Fruit fly (Drosophila melanogaster) whole organism, embryonic: Measurements from ENCODE around the gene prd1.

Source experiments
- C15 ChIP-seq: fragments of 200-800 bp; sonication (Bioruptor generic); IDR thresholded peaks from 3 replicates; pipeline ENCODE4 v1.3.6; 2022; ENCODE audit warnings: missing biosample characterization, missing genetic modification characterization
- CG10959 ChIP-seq: fragments of 200-800 bp; sonication (Bioruptor generic); IDR thresholded peaks from 2 replicates; pipeline ENCODE4 v1.3.6; 2022; ENCODE audit warnings: missing biosample characterization, missing genetic modification characterization
- CG12155 ChIP-seq: fragments of 200-800 bp; sonication (Bioruptor generic); optimal IDR thresholded peaks from 3 replicates; lab custom pipeline; 2016; ENCODE audit warnings: missing biosample characterization, missing genetic modification characterization
- CG12236 ChIP-seq: fragments of 200-800 bp; sonication (Bioruptor generic); optimal IDR thresholded peaks from 2 replicates; lab custom pipeline; 2016; ENCODE audit warnings: missing biosample characterization, missing genetic modification characterization
- CG12659 ChIP-seq: fragments of 200-800 bp; sonication (Bioruptor generic); optimal IDR thresholded peaks from 3 replicates; lab custom pipeline; 2017; ENCODE audit warnings: mild to moderate bottlenecking, missing biosample characterization, missing genetic modification reagents, missing genetic modification characterization
- CG13894 ChIP-seq: fragments of 200-800 bp; sonication (Bioruptor generic); optimal IDR thresholded peaks from 3 replicates; lab custom pipeline; 2018; ENCODE audit warnings: missing biosample characterization, mild to moderate bottlenecking, missing genetic modification characterization, moderate library complexity
- CG14441 ChIP-seq: fragments of 200-800 bp; sonication (Bioruptor generic); IDR thresholded peaks from 2 replicates; pipeline ENCODE4 v1.3.6; 2022; ENCODE audit warnings: missing biosample characterization, missing genetic modification characterization
- CG14710 ChIP-seq: fragments of 200-800 bp; sonication (Bioruptor generic); optimal IDR thresholded peaks from 3 replicates; lab custom pipeline; 2019; ENCODE audit warnings: missing biosample characterization, mild to moderate bottlenecking, missing genetic modification characterization, moderate library complexity
- CG16779 ChIP-seq: fragments of 200-800 bp; sonication (Bioruptor generic); IDR thresholded peaks from 2 replicates; pipeline ENCODE4 v1.3.6; 2022; ENCODE audit warnings: missing biosample characterization, missing genetic modification characterization
- CG17359 ChIP-seq: fragments of 200-800 bp; sonication (Bioruptor generic); optimal IDR thresholded peaks from 3 replicates; lab custom pipeline; 2018; ENCODE audit warnings: missing biosample characterization, mild to moderate bottlenecking, missing genetic modification characterization, moderate library complexity
- CG17385 ChIP-seq: fragments of 200-800 bp; sonication (Bioruptor generic); optimal IDR thresholded peaks from 3 replicates; lab custom pipeline; 2018; ENCODE audit warnings: missing biosample characterization, mild to moderate bottlenecking, missing genetic modification characterization
- CG18599 ChIP-seq: fragments of 200-800 bp; sonication (Bioruptor generic); optimal IDR thresholded peaks from 3 replicates; lab custom pipeline; 2017; ENCODE audit warnings: missing biosample characterization, missing genetic modification characterization, mild to moderate bottlenecking, moderate library complexity, missing genetic modification reagents
- CG2202 ChIP-seq: fragments of 200-800 bp; sonication (Bioruptor generic); optimal IDR thresholded peaks from 2 replicates; lab custom pipeline; 2018; ENCODE audit warnings: missing biosample characterization, mild to moderate bottlenecking, missing genetic modification characterization
- CG30020 ChIP-seq: fragments of 200-800 bp; optimal IDR thresholded peaks from 2 replicates; lab custom pipeline; 2019; ENCODE audit warnings: missing biosample characterization, mild to moderate bottlenecking, missing genetic modification characterization, moderate library complexity
- CG34376 ChIP-seq: fragments of 200-800 bp; sonication (Bioruptor generic); optimal IDR thresholded peaks from 2 replicates; lab custom pipeline; 2018; ENCODE audit warnings: missing biosample characterization, mild to moderate bottlenecking, missing genetic modification characterization
- CG3847 ChIP-seq: fragments of 200-800 bp; sonication (Bioruptor generic); IDR thresholded peaks from 2 replicates; pipeline ENCODE4 v1.3.6; 2022; ENCODE audit warnings: missing biosample characterization, missing genetic modification characterization
- CG4328 ChIP-seq: fragments of 200-800 bp; sonication (Bioruptor generic); optimal IDR thresholded peaks from 3 replicates; lab custom pipeline; 2017; ENCODE audit warnings: missing biosample characterization, missing genetic modification reagents, missing genetic modification characterization
- CG6254 ChIP-seq: fragments of 200-800 bp; sonication (Bioruptor generic); optimal IDR thresholded peaks from 3 replicates; lab custom pipeline; 2017; ENCODE audit warnings: mild to moderate bottlenecking, missing biosample characterization, missing genetic modification reagents, missing genetic modification characterization
- CG7839 ChIP-seq: fragments of 200-800 bp; sonication (Bioruptor generic); optimal IDR thresholded peaks from 3 replicates; lab custom pipeline; 2018; ENCODE audit warnings: missing biosample characterization, mild to moderate bottlenecking, missing genetic modification characterization, moderate library complexity
- Doc3 ChIP-seq: fragments of 200-800 bp; sonication (Bioruptor generic); IDR thresholded peaks from 3 replicates; pipeline ENCODE4 v1.3.6; 2022; ENCODE audit warnings: missing biosample characterization, missing genetic modification characterization; ENCODE audit not compliant: partially characterized antibody
- Dp ChIP-seq: fragments of 200-800 bp; sonication (Bioruptor generic); optimal IDR thresholded peaks from 2 replicates; lab custom pipeline; 2018; ENCODE audit warnings: missing biosample characterization, mild to moderate bottlenecking, missing genetic modification characterization, moderate library complexity
- Elba2 ChIP-seq: fragments of 200-800 bp; sonication (Bioruptor generic); optimal IDR thresholded peaks from 3 replicates; lab custom pipeline; 2016; ENCODE audit warnings: missing biosample characterization, missing genetic modification characterization
- HLH3B ChIP-seq: fragments of 200-800 bp; sonication (Bioruptor generic); IDR thresholded peaks from 2 replicates; pipeline ENCODE4 v1.3.6; 2022; ENCODE audit warnings: missing biosample characterization, missing genetic modification characterization
- Hey ChIP-seq: fragments of 200-800 bp; sonication (Bioruptor generic); optimal IDR thresholded peaks from 3 replicates; lab custom pipeline; 2018; ENCODE audit warnings: missing biosample characterization, mild to moderate bottlenecking, missing genetic modification characterization
- Hmx ChIP-seq: fragments of 200-800 bp; sonication (Bioruptor generic); optimal IDR thresholded peaks from 2 replicates; lab custom pipeline; 2016; ENCODE audit warnings: missing biosample characterization, missing genetic modification characterization
- Max ChIP-seq: fragments of 200-800 bp; sonication (Bioruptor generic); optimal IDR thresholded peaks from 2 replicates; lab custom pipeline; 2016; ENCODE audit warnings: missing biosample characterization, mild to moderate bottlenecking, missing genetic modification characterization
- NFAT ChIP-seq: fragments of 200-800 bp; sonication (Bioruptor generic); IDR thresholded peaks from 2 replicates; pipeline ENCODE4 v1.3.6; 2022; ENCODE audit warnings: missing biosample characterization, missing genetic modification characterization
- Side ChIP-seq: fragments of 200-800 bp; sonication (Bioruptor generic); optimal IDR thresholded peaks from 2 replicates; lab custom pipeline; 2016; ENCODE audit warnings: missing biosample characterization, missing genetic modification characterization
- Spps ChIP-seq: fragments of 200-800 bp; sonication (Bioruptor generic); optimal IDR thresholded peaks from 2 replicates; lab custom pipeline; 2018; ENCODE audit warnings: missing biosample characterization, mild to moderate bottlenecking, missing genetic modification characterization
- Trl ChIP-seq, 3 experiments: fragments of >200 bp in 2 of 3; fragments of 200-800 bp in 1 of 3; sonication (Bioruptor generic) in 1 of 3; optimal IDR thresholded peaks; 2 replicates in 1 of 3; 3 replicates in 2 of 3; lab custom pipeline; 2016 to 2017; ENCODE audit warnings: missing biosample characterization in 1 of 3, missing genetic modification characterization in 1 of 3
- ab ChIP-seq: fragments of 200-800 bp; sonication (Bioruptor generic); optimal IDR thresholded peaks from 2 replicates; lab custom pipeline; 2016; ENCODE audit warnings: missing biosample characterization, missing genetic modification characterization
- bigmax ChIP-seq: fragments of 200-800 bp; sonication (Bioruptor generic); optimal IDR thresholded peaks from 2 replicates; lab custom pipeline; 2018; ENCODE audit warnings: missing biosample characterization, mild to moderate bottlenecking, missing genetic modification characterization
- cas ChIP-seq: fragments of 200-800 bp; sonication (Bioruptor generic); IDR thresholded peaks from 2 replicates; pipeline ENCODE4 v1.3.6; 2022; ENCODE audit warnings: missing biosample characterization, missing genetic modification characterization
- ci ChIP-seq: fragments of 200-800 bp; sonication (Bioruptor generic); IDR thresholded peaks from 3 replicates; pipeline ENCODE4 v1.3.6; 2022; ENCODE audit warnings: missing biosample characterization, missing genetic modification characterization
- corto ChIP-seq: fragments of 200-800 bp; sonication (Bioruptor generic); optimal IDR thresholded peaks from 2 replicates; lab custom pipeline; 2016; ENCODE audit warnings: missing biosample characterization, mild to moderate bottlenecking, missing genetic modification characterization, moderate library complexity
- crc ChIP-seq: fragments of 200-800 bp; sonication (Bioruptor generic); optimal IDR thresholded peaks from 2 replicates; lab custom pipeline; 2016; ENCODE audit warnings: missing biosample characterization, missing genetic modification characterization
- dysf ChIP-seq: fragments of 200-800 bp; sonication (Bioruptor generic); IDR thresholded peaks from 3 replicates; pipeline ENCODE4 v1.3.6; 2022; ENCODE audit warnings: missing biosample characterization, missing genetic modification characterization
- ems ChIP-seq: fragments of 200-800 bp; sonication (Bioruptor generic); optimal IDR thresholded peaks from 3 replicates; lab custom pipeline; 2016; ENCODE audit warnings: missing biosample characterization, missing genetic modification characterization
- eve ChIP-seq, 2 experiments: fragments of >200 bp; optimal IDR thresholded peaks; 2 replicates each; lab custom pipeline; 2017; ENCODE audit warnings: missing biosample characterization in 2 of 2, missing genetic modification characterization in 2 of 2
- gsb ChIP-seq: fragments of 200-800 bp; sonication (Bioruptor generic); IDR thresholded peaks from 2 replicates; pipeline ENCODE4 v1.3.6; 2022; ENCODE audit warnings: missing biosample characterization, missing genetic modification characterization
- her ChIP-seq: fragments of 200-800 bp; sonication (Bioruptor generic); optimal IDR thresholded peaks from 2 replicates; lab custom pipeline; 2016; ENCODE audit warnings: missing biosample characterization, missing genetic modification characterization
- hth ChIP-seq: fragments of >200 bp; optimal IDR thresholded peaks from 2 replicates; lab custom pipeline; 2017; ENCODE audit warnings: inconsistent platforms
- jing ChIP-seq: fragments of 200-800 bp; sonication (Bioruptor generic); optimal IDR thresholded peaks from 2 replicates; lab custom pipeline; 2018; ENCODE audit warnings: missing biosample characterization, mild to moderate bottlenecking, missing genetic modification characterization
- klu ChIP-seq: fragments of 200-800 bp; sonication (Bioruptor generic); IDR thresholded peaks from 2 replicates; pipeline ENCODE4 v1.3.6; 2022; ENCODE audit warnings: missing biosample characterization, missing genetic modification characterization
- onecut ChIP-seq: fragments of 200-800 bp; sonication (Bioruptor generic); IDR thresholded peaks from 2 replicates; pipeline ENCODE4 v1.3.6; 2022; ENCODE audit warnings: missing biosample characterization, missing genetic modification characterization
- psq ChIP-seq: fragments of 200-800 bp; sonication (Bioruptor generic); optimal IDR thresholded peaks from 2 replicates; lab custom pipeline; 2017; ENCODE audit warnings: missing biosample characterization, missing genetic modification characterization
- seq ChIP-seq: fragments of 200-800 bp; sonication (Bioruptor generic); IDR thresholded peaks from 2 replicates; pipeline ENCODE4 v1.3.6; 2022; ENCODE audit warnings: missing biosample characterization, missing genetic modification characterization
- sisA ChIP-seq: fragments of 200-800 bp; sonication (Bioruptor generic); IDR thresholded peaks from 2 replicates; pipeline ENCODE4 v1.3.6; 2022; ENCODE audit warnings: missing biosample characterization, missing genetic modification characterization
- trem ChIP-seq: fragments of 200-800 bp; optimal IDR thresholded peaks from 3 replicates; lab custom pipeline; 2019; ENCODE audit warnings: missing biosample characterization, mild to moderate bottlenecking, missing genetic modification characterization, moderate library complexity

The prd1 gene

DNA sequence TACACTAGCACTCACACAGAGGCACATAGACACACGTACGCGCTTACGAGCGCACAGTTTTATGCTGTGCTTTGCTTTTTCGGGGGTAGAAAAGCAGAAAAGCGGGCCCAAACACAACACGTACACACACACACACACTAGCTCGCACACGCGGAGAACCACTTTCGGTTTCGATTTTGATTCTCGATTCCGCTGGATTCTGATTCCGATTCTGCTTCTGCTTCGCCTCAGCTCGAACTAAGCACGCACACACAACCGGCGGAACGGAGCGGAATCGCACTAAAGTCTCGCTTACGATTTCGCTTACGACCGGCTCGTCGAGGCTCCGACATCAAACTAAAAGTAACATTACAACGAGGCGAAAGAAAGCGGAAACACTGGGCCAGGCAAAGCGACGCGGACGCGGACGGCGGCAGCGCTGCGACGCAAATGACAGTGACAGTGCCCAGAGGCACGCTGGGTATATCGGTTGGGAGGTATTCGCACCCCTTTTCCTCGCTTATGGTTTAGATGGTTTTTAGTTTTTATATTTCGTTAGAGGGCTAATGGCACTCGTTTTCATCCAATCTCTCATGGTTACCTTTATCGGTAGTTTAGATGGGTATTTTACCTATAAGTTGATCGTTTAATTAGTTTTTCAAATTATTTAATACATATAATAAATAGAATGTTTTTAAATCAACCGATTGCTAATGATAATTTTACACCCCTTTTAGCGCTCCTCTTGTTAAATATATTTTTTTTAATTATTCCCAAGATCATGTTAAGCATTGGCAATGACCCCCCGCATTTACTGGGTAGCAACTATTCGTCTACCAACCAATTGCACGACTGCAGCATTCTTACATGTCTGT, 8.6 kb downstream of the prd1 start (continued):
- TF ChIP-seq jing (GFP tag; lab: Kevin White, UChicago) (no peak), Hmx (GFP tag; lab: Kevin White, UChicago) (no peak), CG34376 (GFP tag; lab: Kevin White, UChicago) (peak; percentile 45), Spps (tag; lab: Kevin White, UChicago) (no peak), Trl (optimal IDR thresholded peaks at IDR 0.05; lab: Kevin White, UChicago) (peak in 1 of 2 experiments; percentile 6), Trl (GFP tag; optimal IDR thresholded peaks at IDR 0.05; lab: Kevin White, UChicago) (peak; percentile 51), cas (GFP tag; lab: Robert Waterston, UW) (no peak), Side (GFP tag; lab: Kevin White, UChicago) (peak; percentile 64), psq (GFP tag; lab: Kevin White, UChicago) (peak; percentile 6), Doc3 (GFP tag; lab: Robert Waterston, UW) (no peak), Dp (GFP tag; lab: Kevin White, UChicago) (no peak), CG30020 (tag; lab: Kevin White, UChicago) (peak; percentile 49), sisA (GFP tag; lab: Robert Waterston, UW) (peak; percentile 62), CG2202 (no peak), eve (GFP tag; optimal IDR thresholded peaks at IDR 0.05; lab: Kevin White, UChicago) (peak in 1 of 2 experiments; percentile 94), ci (GFP tag; lab: Robert Waterston, UW) (peak; percentile 82), CG16779 (peak; percentile 74), bigmax (GFP tag; lab: Kevin White, UChicago) (peak; percentile 28), CG12236 (GFP tag; lab: Kevin White, UChicago) (no peak), CG12155 (GFP tag; lab: Kevin White, UChicago) (peak; percentile 62), C15 (GFP tag; lab: Robert Waterston, UW) (no peak), CG4328 (peak; percentile 57), CG3847 (0 out of 2 replicates have a peak, but pooled peaks have one; percentile 12), Elba2 (GFP tag; lab: Kevin White, UChicago) (no peak), onecut (GFP tag; lab: Robert Waterston, UW) (peak; percentile 56), CG17385 (GFP tag; lab: Kevin White, UChicago) (peak; percentile 49), hth (lab: Kevin White, UChicago) (no peak), NFAT (GFP tag; lab: Robert Waterston, UW) (peak; percentile 25; the same call in 1 of the 2 replicates), seq (GFP tag; lab: Robert Waterston, UW) (peak; percentile 61; the same call in 1 of the 2 replicates), ab (GFP tag; lab: Kevin White, UChicago) (peak; percentile 30), CG10959 (GFP tag; lab: Robert Waterston, UW) (no peak), CG14710 (tag; lab: Kevin White, UChicago) (peak; percentile 69), Hey (tag; lab: Kevin White, UChicago) (peak; percentile 38), her (GFP tag; lab: Kevin White, UChicago) (peak; percentile 75), corto (GFP tag; lab: Kevin White, UChicago) (peak; percentile 4), CG14441 (GFP tag; lab: Robert Waterston, UW) (no peak; the same call in 1 of the 2 replicates), crc (GFP tag; lab: Kevin White, UChicago) (peak; percentile 4), klu (GFP tag; lab: Robert Waterston, UW) (no peak), Max (peak; percentile 15), CG12659 (GFP tag; lab: Kevin White, UChicago) (peak; percentile 77), gsb (GFP tag; lab: Robert Waterston, UW) (no peak), trem (tag; lab: Kevin White, UChicago) (no peak), CG17359 (tag; lab: Kevin White, UChicago) (peak; percentile 26), HLH3B (GFP tag; lab: Robert Waterston, UW) (no peak), ems (GFP tag; lab: Kevin White, UChicago) (no peak), CG18599 (GFP tag; lab: Kevin White, UChicago) (peak; percentile 44), CG13894 (tag; lab: Kevin White, UChicago) (peak; percentile 81), CG7839 (tag; lab: Kevin White, UChicago) (peak; percentile 68), dysf (GFP tag; lab: Robert Waterston, UW) (peak; percentile 47; the same call in 2 of the 3 replicates), CG6254 (GFP tag; lab: Kevin White, UChicago) (peak; percentile 65)
